Fruit fly (Drosophila melanogaster): ENCODE results near the gene CG9016.
A peak's percentile ranks its signal among the peaks of the same experiment; 100 is the strongest.

CG9016 gene

dm6 chr2L:5923603-5924138, at the start of gene CG9016:
CG9016 (minus strand) TSS chr2L:5923653.
- TF ChIP-seq CG6276 (GFP tag; optimal IDR thresholded peaks at IDR 0.05): no peak
- TF ChIP-seq CG7368 (GFP tag; optimal IDR thresholded peaks at IDR 0.05): peak; percentile 52
- no peak for TF ChIP-seq eg (GFP tag; IDR thresholded peaks at IDR 0.05)
- peak; percentile 6 for TF ChIP-seq svp (GFP tag)
- TF ChIP-seq Sox14 (GFP tag; optimal IDR thresholded peaks at IDR 0.05): no peak

- TF ChIP-seq CG11902 (GFP tag; optimal IDR thresholded peaks at IDR 0.05) (no peak), Eip78C (GFP tag) (peak; percentile 39)
These were observed 49.3 kb upstream of the CG9016 start for dm6 chr2L:5972588-5973236.

- TF ChIP-seq svp (GFP tag) (peak; percentile 84), CG6854 (GFP tag; optimal IDR thresholded peaks at IDR 0.05) (no peak), cyc (GFP tag; optimal IDR thresholded peaks at IDR 0.05) (peak; percentile 25), Eip93F (GFP tag; optimal IDR thresholded peaks at IDR 0.05) (no peak), lz (GFP tag; optimal IDR thresholded peaks at IDR 0.05) (peak; percentile 44), Eip78C (GFP tag) (peak; percentile 73), esn (GFP tag; optimal IDR thresholded peaks at IDR 0.05) (peak; percentile 57), Sox102F (GFP tag; optimal IDR thresholded peaks at IDR 0.05) (peak; percentile 14), Ets21C (GFP tag; optimal IDR thresholded peaks at IDR 0.05) (peak; percentile 4), CG15336 (GFP tag; IDR thresholded peaks at IDR 0.05) (peak; percentile 36; the same call in 1 of the 2 replicates), Smox (GFP tag; optimal IDR thresholded peaks at IDR 0.05) (peak; percentile 50), CG6276 (GFP tag; optimal IDR thresholded peaks at IDR 0.05) (no peak), Sox14 (GFP tag; optimal IDR thresholded peaks at IDR 0.05) (peak; percentile 23), CG31627 (GFP tag; optimal IDR thresholded peaks at IDR 0.05) (peak; percentile 52), Met (GFP tag; optimal IDR thresholded peaks at IDR 0.05) (peak; percentile 34), vri (GFP tag; optimal IDR thresholded peaks at IDR 0.05) (peak; percentile 38), topi (GFP tag; optimal IDR thresholded peaks at IDR 0.05) (peak; percentile 47), CG8119 (GFP tag; IDR thresholded peaks at IDR 0.05) (no peak), CG34406 (GFP tag; optimal IDR thresholded peaks at IDR 0.05) (no peak), Hr39 (GFP tag; optimal IDR thresholded peaks at IDR 0.05) (peak; percentile 47)
These were observed 48.6 kb upstream of the CG9016 start for dm6 chr2L:5972005-5972404.

- TF ChIP-seq Eip75B (GFP tag; optimal IDR thresholded peaks at IDR 0.05) (no peak), Eip78C (GFP tag) (peak; percentile 41), svp (GFP tag) (peak; percentile 96)
These were observed 47.8 kb upstream of the CG9016 start for dm6 chr2L:5971093-5971808.

dm6 chr2L:5969559-5969958, 46.1 kb upstream of the CG9016 start, which contains the start of gene Ucp4B:
Ucp4B (plus strand) TSS chr2L:5969859.
- TF ChIP-seq Ets21C (GFP tag; optimal IDR thresholded peaks at IDR 0.05) (no peak), ss (GFP tag; optimal IDR thresholded peaks at IDR 0.05) (no peak), CG31627 (GFP tag; optimal IDR thresholded peaks at IDR 0.05) (no peak), CG10669 (GFP tag; optimal IDR thresholded peaks at IDR 0.05) (no peak), Gug (GFP tag; IDR thresholded peaks at IDR 0.05) (no peak), CG10631 (GFP tag; optimal IDR thresholded peaks at IDR 0.05) (no peak), CG6792 (GFP tag; optimal IDR thresholded peaks at IDR 0.05) (no peak), CG8319 (GFP tag; optimal IDR thresholded peaks at IDR 0.05) (no peak)
